Worm (Caenorhabditis elegans) whole organism, L3 larva: ENCODE results near the gene W02H3.1.

Experiments
- elt-3 ChIP-seq, 3 experiments: fragments of 150-350 bp in 1 of 3; sonication (generic microtip) in 2 of 3; optimal IDR thresholded peaks; 2 replicates in 2 of 3; 4 replicates in 1 of 3; lab custom pipeline; 2014 to 2017; ENCODE audit warnings: missing biosample characterization in 3 of 3, missing genetic modification characterization in 3 of 3
- fkh-10 ChIP-seq: sonication (generic microtip); optimal IDR thresholded peaks from 2 replicates; lab custom pipeline; 2017; ENCODE audit warnings: missing biosample characterization, missing genetic modification reagents, missing genetic modification characterization
- jun-1 ChIP-seq: fragments of 150-350 bp; optimal IDR thresholded peaks from 2 replicates; lab custom pipeline; 2014; ENCODE audit warnings: missing biosample characterization, missing genetic modification reagents, missing genetic modification characterization
- mdl-1 ChIP-seq: fragments of 150-350 bp; optimal IDR thresholded peaks from 2 replicates; lab custom pipeline; 2014; ENCODE audit warnings: missing biosample characterization, missing genetic modification characterization
- unc-62 ChIP-seq: fragments of 150-350 bp; sonication (generic microtip); optimal IDR thresholded peaks from 4 replicates; lab custom pipeline; 2014; ENCODE audit warnings: missing biosample characterization, missing genetic modification reagents, missing genetic modification characterization

DNA sequence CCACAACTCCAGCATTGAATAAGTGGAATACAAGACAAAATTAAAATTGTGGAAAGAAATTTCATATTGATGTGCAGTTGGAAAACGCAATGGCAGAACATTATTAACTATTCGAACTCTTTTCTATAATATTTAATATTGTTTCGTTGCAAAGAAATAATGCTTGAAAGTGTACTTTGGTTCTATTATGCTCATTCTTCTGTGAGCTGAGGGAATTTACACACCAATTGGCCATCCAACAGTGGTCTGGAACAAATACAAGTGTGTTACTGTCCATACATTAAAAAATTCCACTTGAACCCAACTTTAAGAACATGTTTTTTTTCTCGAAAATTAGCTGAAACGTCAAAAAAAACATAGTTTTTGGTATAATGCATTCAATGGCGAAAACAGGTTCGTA is 25.6 kb downstream of the W02H3.1 start, which contains the start of gene W04G3.13:
- no peak for TF ChIP-seq unc-62 (GFP tag; lab: Kevin White, UChicago)
- no peak for TF ChIP-seq mdl-1
- TF ChIP-seq jun-1 = no peak
- no peak for TF ChIP-seq elt-3 (tag; optimal IDR thresholded peaks at IDR 0.05; lab: Kevin White, UChicago)
- no peak for TF ChIP-seq fkh-10
